Comparison of ENCODE assay signal across 3 fruit fly cellular contexts in the genomic region with DNA sequence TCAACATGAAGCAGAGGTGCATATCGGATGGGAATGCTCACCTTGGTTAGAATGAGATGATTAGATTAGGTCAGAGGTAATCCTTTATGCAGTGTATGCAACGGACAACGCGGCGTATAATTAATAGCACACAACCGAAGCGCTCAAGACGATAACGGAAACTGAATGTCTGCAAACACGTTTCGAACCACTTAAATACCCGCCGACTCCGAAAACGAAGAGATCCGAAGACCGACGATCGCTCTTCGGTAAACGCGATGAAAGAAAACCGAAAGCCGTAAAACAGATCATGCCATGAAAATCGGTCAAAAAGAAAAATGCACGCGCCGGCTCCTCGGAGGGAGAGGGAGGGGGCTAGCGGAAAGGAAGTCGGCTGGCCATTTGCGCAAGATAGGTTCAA.
TF ChIP-seq lines count a peak whose summit lies in the region.

CG2663 (minus strand) TSS at position 173 of the 400 bp plus-strand sequence.

- no peak for TF ChIP-seq CTCF in whole organism, embryonic (GFP tag; optimal IDR thresholded peaks at IDR 0.05; lab: Kevin White, UChicago)

TF ChIP-seq in whole organism, embryonic, 481 proteins besides CTCF, POLR2A, EP300 and RAD21:
- TF ChIP-seq ase (GFP tag; IDR thresholded peaks at IDR 0.05; lab: Robert Waterston, UW) (no peak), GATAe (GFP tag; conservative IDR thresholded peaks at IDR 0.05; lab: Robert Waterston, UW) (no peak), da (GFP tag; optimal IDR thresholded peaks at IDR 0.05; lab: Kevin White, UChicago) (no peak), Xbp1 (GFP tag; optimal IDR thresholded peaks at IDR 0.05; lab: Kevin White, UChicago) (no peak), maf-S (GFP tag; optimal IDR thresholded peaks at IDR 0.05; lab: Kevin White, UChicago) (no peak), ssp (GFP tag; IDR thresholded peaks at IDR 0.05; lab: Robert Waterston, UW) (no peak), CG17186 (GFP tag; optimal IDR thresholded peaks at IDR 0.05; lab: Kevin White, UChicago) (no peak), Sry-β (GFP tag; optimal IDR thresholded peaks at IDR 0.05; lab: Kevin White, UChicago) (no peak), CG5953 (GFP tag; IDR thresholded peaks at IDR 0.05; lab: Robert Waterston, UW) (no peak), CG18476 (GFP tag; optimal IDR thresholded peaks at IDR 0.05; lab: Kevin White, UChicago) (no peak), chinmo (GFP tag; IDR thresholded peaks at IDR 0.05; lab: Robert Waterston, UW; ENCODE audit: partially characterized antibody) (0 out of 4 replicates have a peak, but pooled peaks have one; percentile 20), CG12942 (GFP tag; optimal IDR thresholded peaks at IDR 0.05; lab: Kevin White, UChicago) (no peak), sim (GFP tag; IDR thresholded peaks at IDR 0.05; lab: Robert Waterston, UW) (no peak), pros (GFP tag; optimal IDR thresholded peaks at IDR 0.05; lab: Kevin White, UChicago) (peak; percentile 4), Neu2 (GFP tag; optimal IDR thresholded peaks at IDR 0.05; lab: Kevin White, UChicago; ENCODE audit: borderline replicate concordance) (peak; percentile 10), Trl (optimal IDR thresholded peaks at IDR 0.05; lab: Kevin White, UChicago) (no peak), Trl (GFP tag; optimal IDR thresholded peaks at IDR 0.05; lab: Kevin White, UChicago) (no peak), CG15269 (tag; optimal IDR thresholded peaks at IDR 0.05; lab: Kevin White, UChicago) (no peak), CG2120 (GFP tag; optimal IDR thresholded peaks at IDR 0.05; lab: Kevin White, UChicago) (no peak), psq (GFP tag; optimal IDR thresholded peaks at IDR 0.05; lab: Kevin White, UChicago) (no peak), Blimp-1 (GFP tag; optimal IDR thresholded peaks at IDR 0.05; lab: Kevin White, UChicago) (peak; percentile 25), Chrac-16 (GFP tag; optimal IDR thresholded peaks at IDR 0.05; lab: Kevin White, UChicago) (no peak), CG17328 (GFP tag; IDR thresholded peaks at IDR 0.05; lab: Robert Waterston, UW) (no peak), Deaf1 (tag; optimal IDR thresholded peaks at IDR 0.05; lab: Kevin White, UChicago) (peak; percentile 92), kni (GFP tag; optimal IDR thresholded peaks at IDR 0.05; lab: Kevin White, UChicago) (peak; percentile 0), CG18599 (GFP tag; optimal IDR thresholded peaks at IDR 0.05; lab: Kevin White, UChicago) (no peak), sna (GFP tag; IDR thresholded peaks at IDR 0.05; lab: Robert Waterston, UW; ENCODE audit: partially characterized antibody) (no peak), zen2 (GFP tag; IDR thresholded peaks at IDR 0.05; lab: Robert Waterston, UW; ENCODE audit: partially characterized antibody) (no peak)

TF ChIP-seq in whole organism, prepupa, 60 proteins besides CTCF, POLR2A, EP300 and RAD21:
- TF ChIP-seq CG9139 (GFP tag; optimal IDR thresholded peaks at IDR 0.05; lab: Kevin White, UChicago) = no peak
- no peak for TF ChIP-seq CG10669 (GFP tag; optimal IDR thresholded peaks at IDR 0.05; lab: Kevin White, UChicago)
- peak; percentile 2 for TF ChIP-seq CG1621 (tag; optimal IDR thresholded peaks at IDR 0.05; lab: Kevin White, UChicago)
- peak; percentile 55; the same call in 2 of the 3 replicates for TF ChIP-seq eg (GFP tag; IDR thresholded peaks at IDR 0.05; lab: Robert Waterston, UW)
- peak; percentile 6 for TF ChIP-seq CG6276 (GFP tag; optimal IDR thresholded peaks at IDR 0.05; lab: Kevin White, UChicago)
- 0 out of 3 replicates have a peak, but pooled peaks have one; percentile 18 for TF ChIP-seq CG6163 (GFP tag; IDR thresholded peaks at IDR 0.05; lab: Robert Waterston, UW)
- TF ChIP-seq net (GFP tag; optimal IDR thresholded peaks at IDR 0.05; lab: Kevin White, UChicago) = no peak
- no peak for TF ChIP-seq dsx (GFP tag; optimal IDR thresholded peaks at IDR 0.05; lab: Kevin White, UChicago; ENCODE audit: poor library complexity, severe bottlenecking)
- TF ChIP-seq CG7368 (GFP tag; optimal IDR thresholded peaks at IDR 0.05; lab: Kevin White, UChicago) = no peak
- peak; percentile 33; the same call in 1 of the 2 replicates for TF ChIP-seq CG15336 (GFP tag; IDR thresholded peaks at IDR 0.05; lab: Robert Waterston, UW)
- TF ChIP-seq CG8119 (GFP tag; IDR thresholded peaks at IDR 0.05; lab: Robert Waterston, UW) = 0 out of 3 replicates have a peak, but pooled peaks have one; percentile 22
- TF ChIP-seq OdsH (GFP tag; optimal IDR thresholded peaks at IDR 0.05; lab: Kevin White, UChicago) = no peak
- no peak for TF ChIP-seq CG3032 (tag; optimal IDR thresholded peaks at IDR 0.05; lab: Kevin White, UChicago)
- TF ChIP-seq CG31627 (GFP tag; optimal IDR thresholded peaks at IDR 0.05; lab: Kevin White, UChicago) = no peak
- no peak for TF ChIP-seq CG10631 (GFP tag; optimal IDR thresholded peaks at IDR 0.05; lab: Kevin White, UChicago)
- TF ChIP-seq CG8319 (GFP tag; optimal IDR thresholded peaks at IDR 0.05; lab: Kevin White, UChicago) = no peak
- no peak for TF ChIP-seq Hr38 (GFP tag; optimal IDR thresholded peaks at IDR 0.05; lab: Kevin White, UChicago)
- peak; percentile 15 for TF ChIP-seq CG3919 (GFP tag; optimal IDR thresholded peaks at IDR 0.05; lab: Kevin White, UChicago)
- TF ChIP-seq Met (GFP tag; optimal IDR thresholded peaks at IDR 0.05; lab: Kevin White, UChicago) = no peak
- no peak for TF ChIP-seq acj6 (GFP tag; optimal IDR thresholded peaks at IDR 0.05; lab: Kevin White, UChicago)
- TF ChIP-seq achi (GFP tag; optimal IDR thresholded peaks at IDR 0.05; lab: Kevin White, UChicago) = peak; percentile 1
- peak; percentile 70 for TF ChIP-seq Eip78C (GFP tag; lab: Kevin White, UChicago)
- TF ChIP-seq Ets96B (tag; optimal IDR thresholded peaks at IDR 0.05; lab: Kevin White, UChicago) = no peak
- no peak for TF ChIP-seq CG32006 (GFP tag; optimal IDR thresholded peaks at IDR 0.05; lab: Kevin White, UChicago)
- TF ChIP-seq topi (GFP tag; optimal IDR thresholded peaks at IDR 0.05; lab: Kevin White, UChicago) = no peak
- no peak for TF ChIP-seq Lpt (GFP tag; optimal IDR thresholded peaks at IDR 0.05; lab: Kevin White, UChicago)
- no peak for TF ChIP-seq CG6854 (GFP tag; optimal IDR thresholded peaks at IDR 0.05; lab: Kevin White, UChicago)

TF ChIP-seq in whole organism, pupa, 21 proteins besides CTCF, POLR2A, EP300 and RAD21:
- TF ChIP-seq CG4496 (GFP tag; IDR thresholded peaks at IDR 0.05; lab: Robert Waterston, UW) (peak; percentile 54; the same call in 1 of the 3 replicates), Snoo (tag; optimal IDR thresholded peaks at IDR 0.05; lab: Kevin White, UChicago) (no peak), CG8301 (tag; optimal IDR thresholded peaks at IDR 0.05; lab: Kevin White, UChicago) (no peak), CG32121 (GFP tag; IDR thresholded peaks at IDR 0.05; lab: Robert Waterston, UW) (peak; percentile 17; the same call in 1 of the 2 replicates), D1 (tag; optimal IDR thresholded peaks at IDR 0.05; lab: Kevin White, UChicago) (no peak), Ets98B (GFP tag; IDR thresholded peaks at IDR 0.05; lab: Robert Waterston, UW) (no peak), fd96Ca (GFP tag; IDR thresholded peaks at IDR 0.05; lab: Robert Waterston, UW) (no peak), CG12605 (GFP tag; IDR thresholded peaks at IDR 0.05; lab: Robert Waterston, UW) (0 out of 2 replicates have a peak, but pooled peaks have one; percentile 18)

Comparison
In these comparisons a context has a peak if more than half of its experiments do, and no peak if none do; other contexts are left out.
1. Of the 7 proteins assayed by ChIP-seq in both whole organism, embryonic and whole organism, prepupa: peak only in whole organism, embryonic: Blimp-1; only in whole organism, prepupa: none; in both: none; in neither: 6.